Worm (Caenorhabditis elegans) whole organism, L4 larva: Measurements from ENCODE around the gene F08G5.3.

Source experiments
- F10B5.3 ChIP-seq: sonication (generic microtip); optimal IDR thresholded peaks from 2 replicates; lab custom pipeline; 2016; ENCODE audit warnings: mild to moderate bottlenecking, missing genetic modification characterization, missing compliant biosample characterization
- F26F4.8 ChIP-seq: fragments of 200-800 bp; sonication (Bioruptor generic); conservative IDR thresholded peaks from 2 replicates; pipeline ENCODE4 v1.3.6; 2022; ENCODE audit warnings: missing genetic modification characterization, missing compliant biosample characterization
- F37D6.2 ChIP-seq: sonication (generic microtip); optimal IDR thresholded peaks from 2 replicates; lab custom pipeline; 2016; ENCODE audit warnings: mild to moderate bottlenecking, missing genetic modification characterization, missing compliant biosample characterization
- F44E2.7 ChIP-seq: fragments of 200-800 bp; sonication (Bioruptor generic); IDR thresholded peaks from 2 replicates; pipeline ENCODE4 v2.1.2; 2022; ENCODE audit warnings: missing genetic modification characterization, missing compliant biosample characterization
- F49E8.2 ChIP-seq: sonication (generic microtip); optimal IDR thresholded peaks from 2 replicates; lab custom pipeline; 2016; ENCODE audit warnings: missing compliant biosample characterization, mild to moderate bottlenecking, missing genetic modification characterization, borderline replicate concordance
- R02D3.7 ChIP-seq: fragments of 150-350 bp; sonication (generic microtip); optimal IDR thresholded peaks from 3 replicates; lab custom pipeline; 2014; ENCODE audit warnings: missing biosample characterization, missing genetic modification characterization
- T26A8.4 ChIP-seq: fragments of 200-800 bp; sonication (Bioruptor generic); IDR thresholded peaks from 2 replicates; pipeline ENCODE4 v1.3.6; 2022; ENCODE audit warnings: missing genetic modification characterization, missing compliant biosample characterization
- ZK546.5 ChIP-seq, 2 experiments: sonication (generic microtip); optimal IDR thresholded peaks; 2 replicates each; lab custom pipeline; 2017; ENCODE audit warnings: missing biosample characterization in 2 of 2, missing genetic modification characterization in 2 of 2
- aha-1 ChIP-seq: fragments of 150-350 bp; peaks from one replicate; lab custom pipeline; 2014; ENCODE audit warnings: missing biosample characterization, missing genetic modification characterization
- arid-1 ChIP-seq: fragments of 200-800 bp; sonication (Bioruptor generic); conservative IDR thresholded peaks from 2 replicates; pipeline ENCODE4 v1.3.6; 2022; ENCODE audit warnings: missing genetic modification reagents, missing genetic modification characterization, missing compliant biosample characterization
- ceh-28 ChIP-seq: fragments of 150-350 bp; optimal IDR thresholded peaks from 2 replicates; lab custom pipeline; 2014; ENCODE audit warnings: missing biosample characterization, missing genetic modification reagents, missing genetic modification characterization
- ceh-62 ChIP-seq: sonication (generic microtip); optimal IDR thresholded peaks from 2 replicates; lab custom pipeline; 2017; ENCODE audit warnings: missing biosample characterization, missing genetic modification characterization
- ceh-82 ChIP-seq: sonication (generic microtip); optimal IDR thresholded peaks from 2 replicates; lab custom pipeline; 2017; ENCODE audit warnings: missing biosample characterization, missing genetic modification characterization
- cey-2 ChIP-seq: sonication (generic microtip); optimal IDR thresholded peaks from 3 replicates; lab custom pipeline; 2017; ENCODE audit warnings: missing genetic modification characterization, mild to moderate bottlenecking, missing compliant biosample characterization, antibody characterized with exemption, borderline replicate concordance; ENCODE audit not compliant: insufficient read depth
- ctbp-1 ChIP-seq: fragments of 200-800 bp; sonication (Bioruptor generic); IDR thresholded peaks from 2 replicates; pipeline ENCODE4 v1.3.6; 2022; ENCODE audit warnings: missing genetic modification reagents, missing genetic modification characterization, missing compliant biosample characterization
- daf-12 ChIP-seq: fragments of 150-350 bp; optimal IDR thresholded peaks from 2 replicates; lab custom pipeline; 2014; ENCODE audit warnings: missing biosample characterization, missing genetic modification reagents, missing genetic modification characterization
- daf-16 ChIP-seq, 3 experiments: sonication (generic microtip); optimal IDR thresholded peaks; 2 replicates each; lab custom pipeline; 2016 to 2017; ENCODE audit warnings: missing genetic modification characterization in 3 of 3, missing genetic modification reagents in 3 of 3, mild to moderate bottlenecking in 2 of 3, missing compliant biosample characterization in 2 of 3, missing biosample characterization in 1 of 3, moderate library complexity in 1 of 3
- daf-19 ChIP-seq: fragments of 200-800 bp; sonication (Bioruptor generic); conservative IDR thresholded peaks from 2 replicates; pipeline ENCODE4 v1.3.6; 2022; ENCODE audit warnings: missing genetic modification characterization, missing compliant biosample characterization
- dve-1 ChIP-seq: sonication (generic microtip); optimal IDR thresholded peaks from 2 replicates; lab custom pipeline; 2017; ENCODE audit warnings: antibody characterized with exemption, mild to moderate bottlenecking, missing genetic modification characterization, missing compliant biosample characterization; ENCODE audit not compliant: insufficient read depth
- egl-27 ChIP-seq: sonication (generic microtip); optimal IDR thresholded peaks from 3 replicates; lab custom pipeline; 2017; ENCODE audit warnings: missing biosample characterization, missing genetic modification reagents, missing genetic modification characterization
- fkh-10 ChIP-seq: fragments of 150-350 bp; optimal IDR thresholded peaks from 2 replicates; lab custom pipeline; 2014; ENCODE audit warnings: missing biosample characterization, missing genetic modification reagents, missing genetic modification characterization
- hif-1 ChIP-seq, 2 experiments: sonication (generic microtip); optimal IDR thresholded peaks; 2 replicates each; lab custom pipeline; 2016 to 2017; ENCODE audit warnings: missing compliant biosample characterization in 2 of 2, missing genetic modification characterization in 2 of 2, missing genetic modification reagents in 2 of 2, missing genotype in 2 of 2, mild to moderate bottlenecking in 1 of 2
- hlh-11 ChIP-seq: fragments of 200-800 bp; sonication (Bioruptor generic); optimal IDR thresholded peaks from 2 replicates; lab custom pipeline; 2018; ENCODE audit warnings: mild to moderate bottlenecking, missing genetic modification characterization, missing compliant biosample characterization
- jun-1 ChIP-seq: fragments of 150-350 bp; optimal IDR thresholded peaks from 2 replicates; lab custom pipeline; 2014; ENCODE audit warnings: missing biosample characterization, missing genetic modification reagents, missing genetic modification characterization
- lim-7 ChIP-seq: fragments of 200-800 bp; sonication (Bioruptor generic); IDR thresholded peaks from 2 replicates; pipeline ENCODE4 v1.3.6; 2022; ENCODE audit warnings: missing genetic modification characterization, missing compliant biosample characterization
- lin-1 ChIP-seq: fragments of 200-800 bp; sonication (Bioruptor generic); IDR thresholded peaks from 2 replicates; pipeline ENCODE4 v1.3.6; 2022; ENCODE audit warnings: missing genetic modification reagents, missing genetic modification characterization, missing compliant biosample characterization
- lin-13 ChIP-seq: fragments of 150-350 bp; optimal IDR thresholded peaks from 2 replicates; lab custom pipeline; 2014; ENCODE audit warnings: missing biosample characterization, missing genetic modification reagents, missing genetic modification characterization
- lir-3 ChIP-seq: sonication (generic microtip); optimal IDR thresholded peaks from 2 replicates; lab custom pipeline; 2016; ENCODE audit warnings: mild to moderate bottlenecking, missing genetic modification characterization, missing compliant biosample characterization
- madf-5 ChIP-seq, 2 experiments: fragments of 200-800 bp; sonication (Bioruptor generic); IDR thresholded peaks; 2 replicates each; pipeline ENCODE4 v1.3.6; 2022; ENCODE audit warnings: missing compliant biosample characterization in 2 of 2, missing genetic modification characterization in 2 of 2
- madf-9 ChIP-seq: fragments of 200-800 bp; sonication (Bioruptor generic); conservative IDR thresholded peaks from 2 replicates; pipeline ENCODE4 v1.3.6; 2022; ENCODE audit warnings: missing genetic modification reagents, missing genetic modification characterization, missing compliant biosample characterization
- mdt-29 ChIP-seq: fragments of 200-800 bp; sonication (Bioruptor generic); IDR thresholded peaks from 2 replicates; pipeline ENCODE4 v1.3.6; 2022; ENCODE audit warnings: missing genetic modification reagents, missing genetic modification characterization, missing compliant biosample characterization
- mep-1 ChIP-seq: fragments of 150-350 bp; sonication (generic microtip); optimal IDR thresholded peaks from 3 replicates; lab custom pipeline; 2014; ENCODE audit warnings: missing biosample characterization, missing genetic modification characterization
- nhr-102 ChIP-seq: sonication (generic microtip); optimal IDR thresholded peaks from 2 replicates; lab custom pipeline; 2016; ENCODE audit warnings: mild to moderate bottlenecking, missing genetic modification characterization, moderate library complexity, missing compliant biosample characterization
- nhr-111 ChIP-seq: fragments of 200-800 bp; sonication (Bioruptor generic); optimal IDR thresholded peaks from 2 replicates; lab custom pipeline; 2018; ENCODE audit warnings: mild to moderate bottlenecking, missing genetic modification characterization, missing compliant biosample characterization
- nhr-25 ChIP-seq: sonication (generic microtip); optimal IDR thresholded peaks from 2 replicates; lab custom pipeline; 2017; ENCODE audit warnings: missing genetic modification characterization, mild to moderate bottlenecking, missing compliant biosample characterization, antibody characterized with exemption, moderate library complexity, borderline replicate concordance; ENCODE audit not compliant: insufficient read depth
- nhr-42 ChIP-seq: fragments of 200-800 bp; sonication (Bioruptor generic); IDR thresholded peaks from 2 replicates; pipeline ENCODE4 v1.3.6; 2022; ENCODE audit warnings: missing genetic modification characterization, missing compliant biosample characterization
- nhr-48 ChIP-seq: sonication (generic microtip); optimal IDR thresholded peaks from 2 replicates; lab custom pipeline; 2016; ENCODE audit warnings: mild to moderate bottlenecking, missing genetic modification characterization, missing compliant biosample characterization
- nhr-6 ChIP-seq: fragments of 150-350 bp; optimal IDR thresholded peaks from 2 replicates; lab custom pipeline; 2014; ENCODE audit warnings: missing biosample characterization, missing genetic modification characterization
- pqm-1 ChIP-seq: sonication (generic microtip); optimal IDR thresholded peaks from 2 replicates; lab custom pipeline; 2017; ENCODE audit warnings: missing biosample characterization, missing genetic modification characterization
- rbr-2 ChIP-seq: sonication (generic microtip); optimal IDR thresholded peaks from 2 replicates; lab custom pipeline; 2016; ENCODE audit warnings: missing genotype, missing genetic modification characterization, missing compliant biosample characterization
- set-16 ChIP-seq: fragments of 200-800 bp; sonication (Bioruptor generic); IDR thresholded peaks from 2 replicates; pipeline ENCODE4 v1.3.6; 2022; ENCODE audit warnings: missing genetic modification reagents, missing genetic modification characterization, missing compliant biosample characterization
- snpc-1.2 ChIP-seq: fragments of 200-800 bp; sonication (Bioruptor generic); IDR thresholded peaks from 2 replicates; pipeline ENCODE4 v1.3.6; 2022; ENCODE audit warnings: missing genetic modification reagents, missing genetic modification characterization, missing compliant biosample characterization
- spr-1 ChIP-seq: sonication (generic microtip); optimal IDR thresholded peaks from 2 replicates; lab custom pipeline; 2016; ENCODE audit warnings: mild to moderate bottlenecking, missing genetic modification characterization, missing compliant biosample characterization
- spr-3 ChIP-seq: fragments of 200-800 bp; sonication (Bioruptor generic); optimal IDR thresholded peaks from 2 replicates; lab custom pipeline; 2018; ENCODE audit warnings: mild to moderate bottlenecking, missing genetic modification characterization, missing compliant biosample characterization
- tra-1 ChIP-seq: fragments of 200-800 bp; sonication (Bioruptor generic); IDR thresholded peaks from 2 replicates; pipeline ENCODE4 v1.3.6; 2022; ENCODE audit warnings: missing genetic modification reagents, missing genetic modification characterization, missing compliant biosample characterization
- vab-7 ChIP-seq: fragments of 200-800 bp; sonication (Bioruptor generic); IDR thresholded peaks from 2 replicates; pipeline ENCODE4 v1.3.6; 2022; ENCODE audit warnings: missing genetic modification reagents, missing genetic modification characterization, missing compliant biosample characterization
- zag-1 ChIP-seq: fragments of 150-350 bp; optimal IDR thresholded peaks from 2 replicates; lab custom pipeline; 2014; ENCODE audit warnings: missing biosample characterization, missing genetic modification characterization
- zfp-2 ChIP-seq: sonication (generic microtip); optimal IDR thresholded peaks from 2 replicates; lab custom pipeline; 2016; ENCODE audit warnings: mild to moderate bottlenecking, missing genetic modification characterization, missing compliant biosample characterization
- zip-11 ChIP-seq: fragments of 200-800 bp; sonication (Bioruptor generic); IDR thresholded peaks from 2 replicates; pipeline ENCODE4 v1.3.6; 2022; ENCODE audit warnings: missing genetic modification characterization, missing compliant biosample characterization
- zip-2 ChIP-seq: fragments of 150-350 bp; optimal IDR thresholded peaks from 2 replicates; lab custom pipeline; 2014; ENCODE audit warnings: missing biosample characterization, missing genetic modification characterization
- ztf-11 ChIP-seq: fragments of 150-350 bp; optimal IDR thresholded peaks from 2 replicates; lab custom pipeline; 2014; ENCODE audit warnings: missing biosample characterization, missing genetic modification characterization
- ztf-7 ChIP-seq: fragments of 150-350 bp; optimal IDR thresholded peaks from 2 replicates; lab custom pipeline; 2014; ENCODE audit warnings: missing biosample characterization, missing genetic modification characterization

F08G5.3 gene

DNA sequence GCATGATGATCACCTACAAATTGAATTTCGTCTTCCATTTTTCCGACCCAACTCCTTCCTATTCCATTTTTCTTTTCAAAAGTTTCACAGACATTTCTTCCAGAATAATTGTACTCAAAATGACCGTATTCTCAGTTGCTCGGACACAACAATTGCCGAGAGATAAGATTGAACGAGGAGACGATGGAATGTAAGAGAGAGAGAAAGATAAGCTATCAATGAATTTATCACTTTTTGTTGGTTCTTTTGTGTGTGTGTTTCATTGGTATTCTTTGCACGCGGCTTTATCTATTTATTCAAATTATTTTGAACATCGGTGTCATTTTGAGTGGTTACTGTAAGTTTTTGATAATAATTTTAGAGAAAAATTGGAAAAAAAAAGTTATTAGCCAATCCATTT is 3.1 kb upstream of the F08G5.3 start, which contains the start of gene ugt-65:
ugt-65 (plus strand) TSS at position 229 of the 400 bp plus-strand sequence.
- TF ChIP-seq ztf-11 (no peak), lim-7 (GFP tag; lab: Robert Waterston, UW) (no peak), F10B5.3 (tag; lab: Kevin White, UChicago) (no peak), pqm-1 (peak; percentile 76), zip-11 (GFP tag; lab: Robert Waterston, UW) (no peak), rbr-2 (tag; lab: Kevin White, UChicago) (no peak), daf-12 (tag; lab: Kevin White, UChicago) (no peak), ztf-7 (no peak), F37D6.2 (no peak), zfp-2 (tag; lab: Kevin White, UChicago) (no peak), snpc-1.2 (GFP tag; lab: Robert Waterston, UW) (no peak), dve-1 (tag; lab: Kevin White, UChicago) (peak; percentile 67), arid-1 (no peak), zag-1 (tag; lab: Kevin White, UChicago) (no peak), fkh-10 (GFP tag; lab: Kevin White, UChicago) (no peak), ceh-82 (tag; lab: Kevin White, UChicago) (no peak), ceh-62 (no peak), vab-7 (no peak), lin-13 (GFP tag; lab: Kevin White, UChicago) (no peak), tra-1 (GFP tag; lab: Robert Waterston, UW) (no peak), nhr-48 (peak; percentile 27), nhr-42 (GFP tag; lab: Robert Waterston, UW) (no peak), F44E2.7 (GFP tag; lab: Robert Waterston, UW) (no peak), daf-19 (GFP tag; lab: Robert Waterston, UW) (no peak), egl-27 (tag; lab: Kevin White, UChicago) (no peak), nhr-6 (tag; lab: Kevin White, UChicago) (no peak), ZK546.5 (tag; optimal IDR thresholded peaks at IDR 0.05; lab: Kevin White, UChicago) (no peak), ctbp-1 (GFP tag; lab: Robert Waterston, UW) (no peak), cey-2 (tag; lab: Kevin White, UChicago) (no peak), F49E8.2 (tag; lab: Kevin White, UChicago) (no peak), spr-3 (GFP tag; lab: Kevin White, UChicago) (no peak), set-16 (GFP tag; lab: Robert Waterston, UW) (no peak), lin-1 (GFP tag; lab: Robert Waterston, UW) (no peak), mep-1 (tag; lab: Kevin White, UChicago) (no peak), R02D3.7 (tag; lab: Kevin White, UChicago) (no peak), zip-2 (tag; lab: Kevin White, UChicago) (no peak), jun-1 (tag; lab: Kevin White, UChicago) (no peak), F26F4.8 (GFP tag; lab: Robert Waterston, UW) (no peak), hlh-11 (peak; percentile 54), madf-9 (GFP tag; lab: Robert Waterston, UW) (no peak), mdt-29 (no peak), daf-16 (GFP tag; optimal IDR thresholded peaks at IDR 0.05; lab: Kevin White, UChicago) (no peak), daf-16 (tag; optimal IDR thresholded peaks at IDR 0.05; lab: Kevin White, UChicago) (peak; percentile 74), nhr-102 (peak; percentile 1), aha-1 (tag; lab: Kevin White, UChicago) (no peak), ceh-28 (tag; lab: Kevin White, UChicago) (no peak), nhr-111 (no peak), T26A8.4 (GFP tag; lab: Robert Waterston, UW) (no peak), hif-1 (tag; optimal IDR thresholded peaks at IDR 0.05; lab: Kevin White, UChicago) (no peak), madf-5 (GFP tag; IDR thresholded peaks at IDR 0.05; lab: Robert Waterston, UW) (no peak), nhr-25 (no peak), lir-3 (tag; lab: Kevin White, UChicago) (no peak), spr-1 (tag; lab: Kevin White, UChicago) (no peak)
